Fruit fly (Drosophila melanogaster) Kc167 (cell line): ENCODE measurements around the gene Sptr.

Experiments used
- Myc ChIP-seq: fragments of >200 bp; optimal IDR thresholded peaks from 2 replicates; lab custom pipeline; 2017; ENCODE audit warnings: missing external identifiers
- Sin3A ChIP-seq: fragments of >200 bp; optimal IDR thresholded peaks from 2 replicates; lab custom pipeline; 2018; ENCODE audit warnings: missing external identifiers
- h ChIP-seq: fragments of >200 bp; optimal IDR thresholded peaks from 3 replicates; lab custom pipeline; 2018; ENCODE audit warnings: missing external identifiers
- psq ChIP-seq: fragments of >200 bp; optimal IDR thresholded peaks from 2 replicates; lab custom pipeline; 2017; ENCODE audit warnings: missing external identifiers

dm6 chrX:8457532-8457931 is 6.7 kb downstream of the Sptr start, which contains the start of gene CG32713:
- TF ChIP-seq Sin3A (lab: Kevin White, UChicago), result no peak
- TF ChIP-seq h (lab: Kevin White, UChicago), result no peak
- no peak for TF ChIP-seq psq (lab: Kevin White, UChicago)
- TF ChIP-seq Myc (lab: Kevin White, UChicago), result no peak
